Worm (Caenorhabditis elegans) whole organism, L2 larva: ENCODE data around the gene F57H12.5.

Source experiments
- R02D3.7 ChIP-seq: fragments of 150-350 bp; optimal IDR thresholded peaks from 2 replicates; lab custom pipeline; 2014; ENCODE audit warnings: missing biosample characterization, missing genetic modification characterization
- ZK546.5 ChIP-seq: sonication (generic microtip); optimal IDR thresholded peaks from 2 replicates; lab custom pipeline; 2017; ENCODE audit warnings: missing biosample characterization, missing genetic modification characterization
- ama-1 ChIP-seq: fragments of 150-350 bp; optimal IDR thresholded peaks from 2 replicates; lab custom pipeline; 2018; ENCODE audit warnings: inconsistent platforms
- elt-3 ChIP-seq: sonication (generic microtip); optimal IDR thresholded peaks from 2 replicates; lab custom pipeline; 2017; ENCODE audit warnings: missing biosample characterization, missing genetic modification characterization
- lin-13 ChIP-seq: fragments of 150-350 bp; optimal IDR thresholded peaks from 2 replicates; lab custom pipeline; 2014; ENCODE audit warnings: missing biosample characterization, missing genetic modification reagents, missing genetic modification characterization
- nhr-237 ChIP-seq: fragments of 150-350 bp; optimal IDR thresholded peaks from 2 replicates; lab custom pipeline; 2014; ENCODE audit warnings: missing biosample characterization, missing genetic modification characterization
- unc-55 ChIP-seq: fragments of 150-350 bp; sonication (generic microtip); optimal IDR thresholded peaks from 3 replicates; lab custom pipeline; 2014; ENCODE audit warnings: missing biosample characterization, missing genetic modification reagents, missing genetic modification characterization
- zag-1 ChIP-seq: fragments of 150-350 bp; optimal IDR thresholded peaks from 2 replicates; lab custom pipeline; 2014; ENCODE audit warnings: missing biosample characterization, missing genetic modification characterization
- ztf-11 ChIP-seq: sonication (generic microtip); optimal IDR thresholded peaks from 2 replicates; lab custom pipeline; 2017; ENCODE audit warnings: missing biosample characterization, missing genetic modification characterization
- ztf-4 ChIP-seq: fragments of 150-350 bp; optimal IDR thresholded peaks from 2 replicates; lab custom pipeline; 2014; ENCODE audit warnings: missing biosample characterization, missing genetic modification characterization

DNA sequence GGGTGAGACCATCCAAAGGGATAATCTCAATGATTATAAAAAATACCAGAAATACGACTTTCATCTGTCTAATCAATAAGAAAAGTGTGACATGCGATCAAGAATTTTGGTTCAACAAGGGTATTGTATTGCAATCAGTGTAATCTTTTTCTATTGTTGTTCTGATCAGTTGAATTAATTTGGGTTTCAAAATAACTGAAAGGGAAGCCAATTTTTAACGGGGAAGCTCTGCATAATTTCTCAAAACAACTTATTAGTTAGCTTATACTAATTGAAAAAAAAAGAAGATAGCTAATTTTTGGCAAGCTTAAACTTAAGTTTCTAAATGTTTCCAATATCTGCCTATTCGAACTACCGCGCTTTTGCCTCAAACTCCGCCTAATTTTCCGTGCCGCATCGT lies 39.9 kb upstream of the F57H12.5 start, which contains the start of gene C49H3.12:
- TF ChIP-seq ztf-4 (tag; lab: Kevin White, UChicago) (no peak), unc-55 (GFP tag; lab: Kevin White, UChicago) (no peak), lin-13 (GFP tag; lab: Kevin White, UChicago) (no peak), ztf-11 (no peak), elt-3 (tag; lab: Kevin White, UChicago) (no peak), nhr-237 (tag; lab: Kevin White, UChicago) (no peak), ZK546.5 (tag; lab: Kevin White, UChicago) (no peak), ama-1 (lab: Kevin White, UChicago) (no peak), zag-1 (no peak), R02D3.7 (tag; lab: Kevin White, UChicago) (no peak)
